Worm (Caenorhabditis elegans) whole organism, L4 larva: ENCODE results near the gene T01G1.4.

Experiments
- D1046.2 ChIP-seq: fragments of 200-800 bp; sonication (Bioruptor generic); IDR thresholded peaks from 2 replicates; pipeline ENCODE4 v1.3.6; 2022; ENCODE audit warnings: missing genetic modification characterization, missing compliant biosample characterization
- F26F4.8 ChIP-seq: fragments of 200-800 bp; sonication (Bioruptor generic); conservative IDR thresholded peaks from 2 replicates; pipeline ENCODE4 v1.3.6; 2022; ENCODE audit warnings: missing genetic modification characterization, missing compliant biosample characterization
- F37D6.2 ChIP-seq: sonication (generic microtip); optimal IDR thresholded peaks from 2 replicates; lab custom pipeline; 2016; ENCODE audit warnings: mild to moderate bottlenecking, missing genetic modification characterization, missing compliant biosample characterization
- F49E8.2 ChIP-seq: sonication (generic microtip); optimal IDR thresholded peaks from 2 replicates; lab custom pipeline; 2016; ENCODE audit warnings: missing compliant biosample characterization, mild to moderate bottlenecking, missing genetic modification characterization, borderline replicate concordance
- Y105C5A.15 ChIP-seq: fragments of 200-800 bp; sonication (Bioruptor generic); IDR thresholded peaks from 2 replicates; pipeline ENCODE4 v1.3.6; 2022; ENCODE audit warnings: missing genetic modification characterization, missing compliant biosample characterization
- Y48G9A.11 ChIP-seq: fragments of 200-800 bp; sonication (Bioruptor generic); IDR thresholded peaks from 2 replicates; pipeline ENCODE4 v1.3.6; 2022; ENCODE audit warnings: missing genetic modification reagents, missing genetic modification characterization, missing compliant biosample characterization
- ZK546.5 ChIP-seq, 2 experiments: sonication (generic microtip); optimal IDR thresholded peaks; 2 replicates each; lab custom pipeline; 2017; ENCODE audit warnings: missing biosample characterization in 2 of 2, missing genetic modification characterization in 2 of 2
- arid-1 ChIP-seq: fragments of 200-800 bp; sonication (Bioruptor generic); conservative IDR thresholded peaks from 2 replicates; pipeline ENCODE4 v1.3.6; 2022; ENCODE audit warnings: missing genetic modification reagents, missing genetic modification characterization, missing compliant biosample characterization
- ceh-32 ChIP-seq: sonication (generic microtip); optimal IDR thresholded peaks from 2 replicates; lab custom pipeline; 2016; ENCODE audit warnings: mild to moderate bottlenecking, missing genetic modification characterization, missing compliant biosample characterization; ENCODE audit not compliant: poor library complexity
- ces-1 ChIP-seq: fragments of 150-350 bp; sonication (generic microtip); optimal IDR thresholded peaks from 4 replicates; lab custom pipeline; 2014; ENCODE audit warnings: missing biosample characterization, missing genetic modification reagents, missing genetic modification characterization
- cey-2 ChIP-seq: sonication (generic microtip); optimal IDR thresholded peaks from 3 replicates; lab custom pipeline; 2017; ENCODE audit warnings: missing genetic modification characterization, mild to moderate bottlenecking, missing compliant biosample characterization, antibody characterized with exemption, borderline replicate concordance; ENCODE audit not compliant: insufficient read depth
- daf-19 ChIP-seq: fragments of 200-800 bp; sonication (Bioruptor generic); conservative IDR thresholded peaks from 2 replicates; pipeline ENCODE4 v1.3.6; 2022; ENCODE audit warnings: missing genetic modification characterization, missing compliant biosample characterization
- daf-8 ChIP-seq: fragments of 200-800 bp; sonication (Bioruptor generic); IDR thresholded peaks from 2 replicates; pipeline ENCODE4 v1.3.6; 2022; ENCODE audit warnings: missing genetic modification characterization, missing compliant biosample characterization
- dmd-8 ChIP-seq: fragments of 200-800 bp; sonication (Bioruptor generic); IDR thresholded peaks from 2 replicates; pipeline ENCODE4 v1.3.6; 2022; ENCODE audit warnings: missing genetic modification characterization, missing compliant biosample characterization
- dmd-9 ChIP-seq: fragments of 200-800 bp; sonication (Bioruptor generic); IDR thresholded peaks from 2 replicates; pipeline ENCODE4 v1.3.6; 2022; ENCODE audit warnings: missing genetic modification reagents, missing genetic modification characterization, missing compliant biosample characterization
- duxl-1 ChIP-seq: sonication (generic microtip); optimal IDR thresholded peaks from 2 replicates; lab custom pipeline; 2016; ENCODE audit warnings: mild to moderate bottlenecking, missing genetic modification characterization, moderate library complexity, missing compliant biosample characterization; ENCODE audit not compliant: poor library complexity
- egl-43 ChIP-seq: fragments of 200-800 bp; sonication (Bioruptor generic); IDR thresholded peaks from 2 replicates; pipeline ENCODE4 v1.3.6; 2022; ENCODE audit warnings: missing genetic modification reagents, missing genetic modification characterization, missing compliant biosample characterization
- lim-7 ChIP-seq: fragments of 200-800 bp; sonication (Bioruptor generic); IDR thresholded peaks from 2 replicates; pipeline ENCODE4 v1.3.6; 2022; ENCODE audit warnings: missing genetic modification characterization, missing compliant biosample characterization
- lin-38 ChIP-seq: fragments of 200-800 bp; sonication (Bioruptor generic); IDR thresholded peaks from 2 replicates; pipeline ENCODE4 v1.3.6; 2022; ENCODE audit warnings: missing genetic modification reagents, missing genetic modification characterization, missing compliant biosample characterization
- lin-39 ChIP-seq: fragments of 150-350 bp; optimal IDR thresholded peaks from 2 replicates; lab custom pipeline; 2014; ENCODE audit warnings: missing biosample characterization, missing genetic modification reagents, missing genetic modification characterization
- mdl-1 ChIP-seq, 2 experiments: fragments of 150-350 bp in 1 of 2; sonication (generic microtip) in 1 of 2; optimal IDR thresholded peaks; 2 replicates each; lab custom pipeline; 2014 to 2017; ENCODE audit warnings: missing biosample characterization in 2 of 2, missing genetic modification characterization in 2 of 2
- mdt-29 ChIP-seq: fragments of 200-800 bp; sonication (Bioruptor generic); IDR thresholded peaks from 2 replicates; pipeline ENCODE4 v1.3.6; 2022; ENCODE audit warnings: missing genetic modification reagents, missing genetic modification characterization, missing compliant biosample characterization
- mxl-2 ChIP-seq: fragments of 200-800 bp; sonication (Bioruptor generic); conservative IDR thresholded peaks from 2 replicates; pipeline ENCODE4 v1.3.6; 2022; ENCODE audit warnings: missing genetic modification reagents, missing genetic modification characterization, missing compliant biosample characterization
- nhr-10 ChIP-seq: fragments of 150-350 bp; optimal IDR thresholded peaks from 2 replicates; lab custom pipeline; 2014; ENCODE audit warnings: missing biosample characterization, missing genetic modification characterization
- nhr-102 ChIP-seq: sonication (generic microtip); optimal IDR thresholded peaks from 2 replicates; lab custom pipeline; 2016; ENCODE audit warnings: mild to moderate bottlenecking, missing genetic modification characterization, moderate library complexity, missing compliant biosample characterization
- nhr-11 ChIP-seq: fragments of 150-350 bp; optimal IDR thresholded peaks from 2 replicates; lab custom pipeline; 2014; ENCODE audit warnings: missing biosample characterization, missing genetic modification characterization
- nhr-77 ChIP-seq: fragments of 150-350 bp; optimal IDR thresholded peaks from 2 replicates; lab custom pipeline; 2014; ENCODE audit warnings: missing biosample characterization, missing genetic modification characterization
- pha-4 ChIP-seq, 2 experiments: fragments of 150-350 bp in 1 of 2; fragments of 200-800 bp in 1 of 2; sonication (Bioruptor generic) in 1 of 2; IDR thresholded peaks in 1 of 2; optimal IDR thresholded peaks in 1 of 2; 2 replicates each; pipeline versions ENCODE4 v1.3.6 to Lab custom; 2014 to 2022; ENCODE audit warnings: missing genetic modification characterization in 2 of 2, missing genetic modification reagents in 2 of 2, missing biosample characterization in 1 of 2, missing compliant biosample characterization in 1 of 2
- php-3 ChIP-seq: fragments of 200-800 bp; sonication (Bioruptor generic); IDR thresholded peaks from 2 replicates; pipeline ENCODE4 v1.3.6; 2022; ENCODE audit warnings: missing genetic modification reagents, missing genetic modification characterization, missing compliant biosample characterization
- pqm-1 ChIP-seq: sonication (generic microtip); optimal IDR thresholded peaks from 2 replicates; lab custom pipeline; 2017; ENCODE audit warnings: missing biosample characterization, missing genetic modification characterization
- sdz-12 ChIP-seq: fragments of 200-800 bp; sonication (Bioruptor generic); optimal IDR thresholded peaks from 2 replicates; lab custom pipeline; 2018; ENCODE audit warnings: mild to moderate bottlenecking, missing genetic modification characterization, missing compliant biosample characterization
- snpc-1.2 ChIP-seq: fragments of 200-800 bp; sonication (Bioruptor generic); IDR thresholded peaks from 2 replicates; pipeline ENCODE4 v1.3.6; 2022; ENCODE audit warnings: missing genetic modification reagents, missing genetic modification characterization, missing compliant biosample characterization
- unc-130 ChIP-seq: sonication (generic microtip); optimal IDR thresholded peaks from 2 replicates; lab custom pipeline; 2016; ENCODE audit warnings: missing genetic modification reagents, missing genetic modification characterization, missing compliant biosample characterization
- unc-62 ChIP-seq, 3 experiments: fragments of 150-350 bp in 1 of 3; sonication (generic microtip); optimal IDR thresholded peaks in 2 of 3; peaks in 1 of 3; 1 replicate in 1 of 3; 2 replicates in 2 of 3; lab custom pipeline; 2014 to 2017; ENCODE audit warnings: missing biosample characterization in 3 of 3, missing genetic modification characterization in 3 of 3, missing genetic modification reagents in 3 of 3, missing genotype in 1 of 3
- vab-7 ChIP-seq: fragments of 200-800 bp; sonication (Bioruptor generic); IDR thresholded peaks from 2 replicates; pipeline ENCODE4 v1.3.6; 2022; ENCODE audit warnings: missing genetic modification reagents, missing genetic modification characterization, missing compliant biosample characterization
- zfp-2 ChIP-seq: sonication (generic microtip); optimal IDR thresholded peaks from 2 replicates; lab custom pipeline; 2016; ENCODE audit warnings: mild to moderate bottlenecking, missing genetic modification characterization, missing compliant biosample characterization

The T01G1.4 gene

ce11 chrIV:11403288-11403991 lies 42.1 kb upstream of the T01G1.4 start, which contains the start of the genes memi-3 and cyp-31A2:
Gene memi-3, minus strand, starts transcription at chrIV:11403338.
Gene cyp-31A2, plus strand, starts transcription at chrIV:11403961.
- TF ChIP-seq unc-62 (GFP tag; optimal IDR thresholded peaks at IDR 0.05 in 1 of 2; lab: Kevin White, UChicago) (peak in 1 of 2 experiments; percentile 34), unc-62 (tag; optimal IDR thresholded peaks at IDR 0.05; lab: Kevin White, UChicago) (no peak), php-3 (GFP tag; lab: Robert Waterston, UW) (no peak), unc-130 (GFP tag; lab: Kevin White, UChicago) (peak; percentile 11), nhr-10 (tag; lab: Kevin White, UChicago) (no peak)

ce11 chrIV:11401482-11401881 lies 40.2 kb upstream of the T01G1.4 start:
- TF ChIP-seq mdt-29 (GFP tag; lab: Robert Waterston, UW) (no peak), D1046.2 (GFP tag; lab: Robert Waterston, UW) (0 out of 2 replicates have a peak, but pooled peaks have one; percentile 22), pha-4 (GFP tag; IDR thresholded peaks at IDR 0.05; lab: Robert Waterston, UW) (0 out of 2 replicates have a peak, but pooled peaks have one; percentile 26), pha-4 (tag; optimal IDR thresholded peaks at IDR 0.05; lab: Kevin White, UChicago) (no peak), egl-43 (GFP tag; lab: Robert Waterston, UW) (no peak), daf-19 (GFP tag; lab: Robert Waterston, UW) (peak; percentile 68), pqm-1 (tag; lab: Kevin White, UChicago) (no peak), daf-8 (no peak), nhr-11 (tag; lab: Kevin White, UChicago) (no peak), lin-38 (GFP tag; lab: Robert Waterston, UW) (peak; percentile 58), mdl-1 (tag; optimal IDR thresholded peaks at IDR 0.05; lab: Kevin White, UChicago) (no peak), dmd-9 (no peak), nhr-102 (no peak), lim-7 (GFP tag; lab: Robert Waterston, UW) (0 out of 2 replicates have a peak, but pooled peaks have one; percentile 17), zfp-2 (tag; lab: Kevin White, UChicago) (no peak), dmd-8 (GFP tag; lab: Robert Waterston, UW) (peak; percentile 52; the same call in 1 of the 2 replicates), nhr-77 (tag; lab: Kevin White, UChicago) (no peak), ces-1 (no peak), ceh-32 (tag; lab: Kevin White, UChicago) (no peak), lin-39 (no peak), mxl-2 (GFP tag; lab: Robert Waterston, UW) (no peak), F37D6.2 (no peak), nhr-10 (tag; lab: Kevin White, UChicago) (no peak), duxl-1 (no peak), sdz-12 (GFP tag; lab: Kevin White, UChicago) (no peak), vab-7 (GFP tag; lab: Robert Waterston, UW) (0 out of 2 replicates have a peak, but pooled peaks have one; percentile 25), F26F4.8 (no peak), ZK546.5 (tag; optimal IDR thresholded peaks at IDR 0.05; lab: Kevin White, UChicago) (no peak), snpc-1.2 (GFP tag; lab: Robert Waterston, UW) (no peak; the same call in 1 of the 2 replicates), cey-2 (tag; lab: Kevin White, UChicago) (no peak), F49E8.2 (tag; lab: Kevin White, UChicago) (peak; percentile 69)

- TF ChIP-seq arid-1 (GFP tag; lab: Robert Waterston, UW) (0 out of 2 replicates have a peak, but pooled peaks have one; percentile 9), F26F4.8 (0 out of 2 replicates have a peak, but pooled peaks have one; percentile 22), dmd-8 (GFP tag; lab: Robert Waterston, UW) (peak; percentile 68; the same call in 1 of the 2 replicates), snpc-1.2 (GFP tag; lab: Robert Waterston, UW) (peak; percentile 68), Y105C5A.15 (GFP tag; lab: Robert Waterston, UW) (peak; percentile 39; the same call in 1 of the 2 replicates), lin-38 (GFP tag; lab: Robert Waterston, UW) (peak; percentile 85), vab-7 (GFP tag; lab: Robert Waterston, UW) (0 out of 2 replicates have a peak, but pooled peaks have one; percentile 9), Y48G9A.11 (GFP tag; lab: Robert Waterston, UW) (peak; percentile 55; the same call in 1 of the 2 replicates), mdt-29 (GFP tag; lab: Robert Waterston, UW) (peak; percentile 41; the same call in 1 of the 2 replicates)
Observed at ce11 chrIV:11400098-11400497, 38.8 kb upstream of the T01G1.4 start.
